Fruit fly (Drosophila melanogaster): ENCODE results near the gene RhoGAP15B.

The RhoGAP15B gene

dm6 chrX:16918767-16919336 lies 24.2 kb upstream of the RhoGAP15B start (continued):
- TF ChIP-seq sug (tag; optimal IDR thresholded peaks at IDR 0.05) (peak; percentile 58), Dek (tag; optimal IDR thresholded peaks at IDR 0.05) (no peak), mirr (GFP tag; optimal IDR thresholded peaks at IDR 0.05) (peak; percentile 56), Pdp1 (GFP tag; optimal IDR thresholded peaks at IDR 0.05) (peak in 1 of 2 experiments; percentile 92), ham (GFP tag; IDR thresholded peaks at IDR 0.05) (no peak), CG30403 (GFP tag; optimal IDR thresholded peaks at IDR 0.05) (no peak), shn (GFP tag; optimal IDR thresholded peaks at IDR 0.05) (no peak), CG5180 (GFP tag; optimal IDR thresholded peaks at IDR 0.05) (no peak), sens-2 (GFP tag; IDR thresholded peaks at IDR 0.05) (no peak), Aef1 (GFP tag; IDR thresholded peaks at IDR 0.05) (no peak), dm (GFP tag; optimal IDR thresholded peaks at IDR 0.05) (no peak), Hmr (GFP tag; optimal IDR thresholded peaks at IDR 0.05) (peak; percentile 10), CG43689 (GFP tag; IDR thresholded peaks at IDR 0.05) (no peak), trh (GFP tag; optimal IDR thresholded peaks at IDR 0.05) (no peak), tup (GFP tag; optimal IDR thresholded peaks at IDR 0.05) (no peak), CG32767 (GFP tag; IDR thresholded peaks at IDR 0.05) (no peak), Deaf1 (tag; optimal IDR thresholded peaks at IDR 0.05) (peak; percentile 60), sens (GFP tag) (peak; percentile 50), Med (GFP tag) (peak; percentile 53), cad (GFP tag; optimal IDR thresholded peaks at IDR 0.05) (no peak), exex (tag; optimal IDR thresholded peaks at IDR 0.05) (peak; percentile 91), grn (GFP tag; optimal IDR thresholded peaks at IDR 0.05) (peak; percentile 33), CG2202 (tag; optimal IDR thresholded peaks at IDR 0.05) (no peak), HLH3B (GFP tag; IDR thresholded peaks at IDR 0.05) (no peak)

DNA sequence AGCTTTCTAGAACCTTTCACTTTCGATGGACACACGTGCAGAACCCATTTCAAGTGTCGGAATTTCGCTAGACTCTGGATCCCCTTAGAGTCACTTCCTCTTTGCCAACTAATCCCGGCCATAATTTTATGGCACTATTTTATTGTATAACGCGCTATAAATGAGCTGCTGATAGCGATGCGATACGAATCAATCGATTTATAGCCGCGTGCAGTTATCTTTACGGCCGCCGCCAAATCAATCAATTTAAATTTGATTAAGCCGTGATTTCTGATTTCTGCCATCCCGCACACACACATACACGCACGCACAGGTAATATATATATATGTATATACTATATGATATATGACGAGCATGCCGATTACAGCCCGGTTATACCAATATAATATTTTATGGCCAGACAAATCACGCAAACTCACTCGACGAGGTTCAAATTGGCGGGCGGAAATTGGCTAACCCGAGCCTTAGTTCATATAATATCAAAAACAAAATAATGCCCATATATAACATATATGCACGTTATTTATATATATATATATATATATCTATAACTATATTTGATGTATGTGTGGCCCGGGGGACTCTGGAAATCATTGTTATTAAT lies 22.3 kb upstream of the RhoGAP15B start:
- peak; percentile 94 for TF ChIP-seq exex (tag; optimal IDR thresholded peaks at IDR 0.05)
- peak; percentile 42 for TF ChIP-seq sug (tag; optimal IDR thresholded peaks at IDR 0.05)
- no peak for TF ChIP-seq Antp (GFP tag; optimal IDR thresholded peaks at IDR 0.05)
- no peak for TF ChIP-seq CG8290 (GFP tag; optimal IDR thresholded peaks at IDR 0.05)
- TF ChIP-seq CG8290 (tag; optimal IDR thresholded peaks at IDR 0.05) = peak in 1 of 2 experiments; percentile 12
- peak; percentile 5 for TF ChIP-seq Med (GFP tag)
- TF ChIP-seq grn (GFP tag; optimal IDR thresholded peaks at IDR 0.05) = peak; percentile 28
- TF ChIP-seq D (optimal IDR thresholded peaks at IDR 0.05) = no peak
- no peak for TF ChIP-seq D (GFP tag; optimal IDR thresholded peaks at IDR 0.05)
- peak; percentile 9 for TF ChIP-seq unpg (GFP tag; optimal IDR thresholded peaks at IDR 0.05)
- TF ChIP-seq Side (GFP tag; optimal IDR thresholded peaks at IDR 0.05) = no peak
- no peak for TF ChIP-seq CG14965 (GFP tag; optimal IDR thresholded peaks at IDR 0.05; ENCODE audit: borderline replicate concordance)
- TF ChIP-seq MTF-1 (GFP tag; optimal IDR thresholded peaks at IDR 0.05; ENCODE audit: borderline replicate concordance) = no peak
- TF ChIP-seq gfzf (GFP tag; optimal IDR thresholded peaks at IDR 0.05) = no peak
- no peak for TF ChIP-seq D19A (tag; optimal IDR thresholded peaks at IDR 0.05)
- peak; percentile 3 for TF ChIP-seq CG13296 (GFP tag; optimal IDR thresholded peaks at IDR 0.05)
- TF ChIP-seq Hr78 (GFP tag; optimal IDR thresholded peaks at IDR 0.05) = no peak
- peak; percentile 9 for TF ChIP-seq mirr (GFP tag; optimal IDR thresholded peaks at IDR 0.05)
- TF ChIP-seq CG2678 (tag; optimal IDR thresholded peaks at IDR 0.05) = peak; percentile 30
- TF ChIP-seq lbe (GFP tag; optimal IDR thresholded peaks at IDR 0.05) = no peak
- TF ChIP-seq fu2 (GFP tag; optimal IDR thresholded peaks at IDR 0.05) = no peak
- TF ChIP-seq CG5180 (GFP tag; optimal IDR thresholded peaks at IDR 0.05) = no peak
- TF ChIP-seq gsb (GFP tag; IDR thresholded peaks at IDR 0.05) = no peak
- TF ChIP-seq sob (GFP tag; IDR thresholded peaks at IDR 0.05) = 0 out of 2 replicates have a peak, but pooled peaks have one; percentile 17
- peak; percentile 10 for TF ChIP-seq CG3281 (GFP tag; optimal IDR thresholded peaks at IDR 0.05)
- no peak for TF ChIP-seq CG6175 (GFP tag; IDR thresholded peaks at IDR 0.05)
- TF ChIP-seq CG13894 (tag; optimal IDR thresholded peaks at IDR 0.05) = peak; percentile 85
- no peak for TF ChIP-seq Stat92E (GFP tag; optimal IDR thresholded peaks at IDR 0.05)
- peak in 1 of 2 experiments; percentile 21 for TF ChIP-seq Pdp1 (GFP tag; optimal IDR thresholded peaks at IDR 0.05)
- no peak for TF ChIP-seq da (GFP tag; optimal IDR thresholded peaks at IDR 0.05)
- TF ChIP-seq lab (GFP tag; optimal IDR thresholded peaks at IDR 0.05) = peak; percentile 10

Measured in whole organism, embryonic.